Worm (Caenorhabditis elegans) whole organism, early embryonic: ENCODE measurements around the gene flp-9.

Experiments used
- B0310.2 ChIP-seq: sonication (generic microtip); optimal IDR thresholded peaks from 2 replicates; lab custom pipeline; 2016; ENCODE audit warnings: mild to moderate bottlenecking, missing genetic modification characterization, missing compliant biosample characterization
- F13C5.2 ChIP-seq: sonication (generic microtip); optimal IDR thresholded peaks from 2 replicates; lab custom pipeline; 2017; ENCODE audit warnings: mild to moderate bottlenecking, missing genetic modification characterization, inconsistent platforms, missing compliant biosample characterization
- aly-1 ChIP-seq: sonication (generic microtip); optimal IDR thresholded peaks from 2 replicates; lab custom pipeline; 2016; ENCODE audit warnings: missing genetic modification characterization, missing compliant biosample characterization
- ama-1 ChIP-seq: fragments of 150-350 bp; optimal IDR thresholded peaks from 2 replicates; lab custom pipeline; 2014
- ceh-13 ChIP-seq: fragments of 200-800 bp; sonication (Bioruptor generic); optimal IDR thresholded peaks from 2 replicates; lab custom pipeline; 2018; ENCODE audit warnings: mild to moderate bottlenecking, missing genetic modification characterization, missing compliant biosample characterization
- ceh-36 ChIP-seq: sonication (generic microtip); optimal IDR thresholded peaks from 2 replicates; lab custom pipeline; 2016; ENCODE audit warnings: missing genetic modification characterization, inconsistent platforms, missing compliant biosample characterization
- ets-7 ChIP-seq: sonication (generic microtip); optimal IDR thresholded peaks from 2 replicates; lab custom pipeline; 2016; ENCODE audit warnings: missing genotype, missing genetic modification characterization, missing compliant biosample characterization
- flt-1 ChIP-seq: fragments of 200-800 bp; sonication (Bioruptor generic); IDR thresholded peaks from 2 replicates; pipeline ENCODE4 v1.3.6; 2022; ENCODE audit warnings: missing genetic modification characterization, missing compliant biosample characterization
- hmbx-1 ChIP-seq: sonication (generic microtip); optimal IDR thresholded peaks from 2 replicates; lab custom pipeline; 2016; ENCODE audit warnings: mild to moderate bottlenecking, missing genetic modification characterization, missing compliant biosample characterization
- hmg-4 ChIP-seq: fragments of 200-800 bp; sonication (Bioruptor generic); optimal IDR thresholded peaks from 2 replicates; lab custom pipeline; 2018; ENCODE audit warnings: mild to moderate bottlenecking, missing genetic modification characterization, missing compliant biosample characterization
- hnd-1 ChIP-seq: sonication (generic microtip); optimal IDR thresholded peaks from 2 replicates; lab custom pipeline; 2016; ENCODE audit warnings: missing genetic modification characterization, missing compliant biosample characterization
- pes-1 ChIP-seq: fragments of 200-800 bp; sonication (Bioruptor generic); IDR thresholded peaks from 2 replicates; pipeline ENCODE4 v1.3.6; 2022; ENCODE audit warnings: missing genetic modification reagents, missing genetic modification characterization, missing compliant biosample characterization
- scrt-1 ChIP-seq: fragments of 200-800 bp; sonication (Bioruptor generic); IDR thresholded peaks from 2 replicates; pipeline ENCODE4 v1.3.6; 2022; ENCODE audit warnings: missing genetic modification characterization, missing compliant biosample characterization
- sea-1 ChIP-seq: fragments of 200-800 bp; sonication (Bioruptor generic); conservative IDR thresholded peaks from 2 replicates; pipeline ENCODE4 v1.3.6; 2022; ENCODE audit warnings: missing genetic modification characterization, missing compliant biosample characterization
- tbx-11 ChIP-seq: fragments of 200-800 bp; sonication (Bioruptor generic); IDR thresholded peaks from 2 replicates; pipeline ENCODE4 v1.3.6; 2022; ENCODE audit warnings: missing genetic modification characterization, missing compliant biosample characterization
- tbx-37 ChIP-seq: fragments of 200-800 bp; sonication (Bioruptor generic); conservative IDR thresholded peaks from 2 replicates; pipeline ENCODE4 v1.3.6; 2022; ENCODE audit warnings: missing genetic modification reagents, missing genetic modification characterization, missing compliant biosample characterization
- tra-4 ChIP-seq: sonication (generic microtip); optimal IDR thresholded peaks from 2 replicates; lab custom pipeline; 2017; ENCODE audit warnings: missing genetic modification characterization, missing compliant biosample characterization

The flp-9 gene

DNA sequence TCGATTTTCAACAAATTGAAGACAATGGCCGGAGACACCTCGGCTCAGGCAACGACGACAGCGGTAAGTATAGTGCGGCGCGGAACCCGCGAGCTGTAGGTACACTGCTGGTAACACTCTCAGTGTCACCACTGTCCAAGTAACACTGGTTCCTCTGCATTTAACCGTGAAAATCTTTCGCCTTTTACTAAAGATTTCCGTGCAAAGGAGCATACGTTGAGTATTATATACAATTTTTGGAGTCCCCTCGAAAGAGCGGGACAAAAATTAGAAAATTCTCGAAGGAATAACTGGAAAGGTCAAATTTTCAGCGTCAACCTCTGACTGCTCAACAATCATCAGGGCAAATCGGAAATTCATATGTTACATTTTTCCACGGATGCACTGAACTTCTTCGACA, 28.6 kb upstream of the flp-9 start:
- TF ChIP-seq ama-1 (lab: Kevin White, UChicago) (no peak), ets-7 (no peak), hmg-4 (GFP tag; lab: Kevin White, UChicago) (no peak), hmbx-1 (tag; lab: Kevin White, UChicago) (no peak), aly-1 (tag; lab: Kevin White, UChicago) (no peak), F13C5.2 (no peak), pes-1 (no peak), tbx-11 (GFP tag; lab: Robert Waterston, UW) (no peak), sea-1 (GFP tag; lab: Robert Waterston, UW) (no peak), hnd-1 (tag; lab: Kevin White, UChicago) (no peak), B0310.2 (tag; lab: Kevin White, UChicago) (no peak), scrt-1 (no peak), tra-4 (tag; lab: Kevin White, UChicago) (no peak)

DNA sequence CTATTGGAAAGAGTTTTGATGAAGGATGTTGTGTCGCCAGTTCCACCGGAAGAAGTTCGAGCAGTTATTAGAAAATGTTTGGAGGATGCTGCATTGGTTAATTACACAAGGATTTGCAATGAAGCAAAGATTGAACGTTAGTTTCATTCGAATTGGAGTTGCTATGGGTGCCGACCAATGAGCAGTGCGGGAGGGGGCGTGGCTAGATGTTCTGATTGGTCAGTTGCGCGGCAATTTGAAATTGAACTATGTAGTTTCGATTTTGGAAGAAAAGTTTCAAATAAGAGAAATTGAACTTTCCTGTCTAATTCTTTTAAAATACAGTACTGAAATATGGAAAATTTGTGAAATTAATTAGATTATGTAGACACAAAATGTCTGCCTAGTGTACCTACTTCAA, 25.8 kb upstream of the flp-9 start:
- no peak for TF ChIP-seq hnd-1 (tag; lab: Kevin White, UChicago)
- no peak for TF ChIP-seq tbx-37 (GFP tag; lab: Robert Waterston, UW)
- TF ChIP-seq scrt-1, result no peak
- TF ChIP-seq B0310.2 (tag; lab: Kevin White, UChicago), result no peak
- no peak for TF ChIP-seq hmbx-1 (tag; lab: Kevin White, UChicago)

DNA sequence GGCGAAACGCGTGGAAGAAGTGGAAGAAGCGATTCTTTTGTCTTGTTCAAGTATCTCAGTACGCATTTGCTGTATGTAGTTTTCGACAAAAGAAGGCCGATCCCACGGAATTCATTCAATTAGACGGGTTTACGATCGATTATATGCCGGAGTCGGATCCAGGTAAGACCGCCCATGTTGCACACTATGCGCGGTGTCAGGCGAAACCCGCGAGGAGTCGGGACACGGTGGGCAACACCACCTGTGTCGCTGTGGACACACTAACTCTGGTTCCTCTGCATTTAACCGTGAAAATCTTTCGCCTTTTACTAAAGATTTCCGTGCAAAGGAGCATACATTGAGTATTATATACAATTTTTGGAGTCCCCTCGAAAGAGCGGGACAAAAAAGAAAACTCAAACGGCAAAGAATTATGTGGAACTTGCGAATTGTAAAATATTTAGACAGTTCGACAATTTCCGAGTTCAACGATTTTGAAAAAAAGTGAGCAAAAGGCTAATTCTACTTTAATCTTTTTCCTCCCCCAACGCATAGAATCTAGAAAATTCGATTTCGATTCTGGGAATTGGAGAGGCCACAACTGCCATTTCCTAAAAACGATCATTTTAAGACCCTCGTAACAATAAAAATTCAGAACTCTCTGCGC, 24.6 kb upstream of the flp-9 start:
- TF ChIP-seq sea-1 (GFP tag; lab: Robert Waterston, UW) (0 out of 2 replicates have a peak, but pooled peaks have one; percentile 40), hmbx-1 (tag; lab: Kevin White, UChicago) (no peak)

DNA sequence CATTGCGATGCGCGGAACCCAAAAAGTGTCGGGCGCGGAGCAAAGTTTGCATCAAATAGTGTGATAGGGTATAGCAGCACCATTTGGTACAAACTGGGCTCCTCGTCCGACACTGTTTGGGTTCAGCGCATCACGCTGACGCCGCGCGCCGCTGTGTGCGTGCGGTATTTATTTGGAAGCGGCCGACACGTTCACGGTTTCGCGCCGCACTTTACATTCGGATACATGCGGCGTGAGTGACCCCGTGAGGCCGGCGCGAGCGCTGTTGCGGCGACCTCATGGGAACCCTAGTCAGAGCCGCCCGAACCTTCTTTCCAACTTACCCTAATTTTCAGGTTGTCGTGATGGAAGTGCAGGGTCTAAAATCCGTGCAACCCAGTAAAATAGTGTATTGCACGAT, 23.6 kb upstream of the flp-9 start:
- TF ChIP-seq scrt-1 (no peak), flt-1 (no peak), ama-1 (lab: Kevin White, UChicago) (no peak), pes-1 (no peak), F13C5.2 (no peak), ceh-36 (tag; lab: Kevin White, UChicago) (no peak), B0310.2 (tag; lab: Kevin White, UChicago) (no peak)

DNA sequence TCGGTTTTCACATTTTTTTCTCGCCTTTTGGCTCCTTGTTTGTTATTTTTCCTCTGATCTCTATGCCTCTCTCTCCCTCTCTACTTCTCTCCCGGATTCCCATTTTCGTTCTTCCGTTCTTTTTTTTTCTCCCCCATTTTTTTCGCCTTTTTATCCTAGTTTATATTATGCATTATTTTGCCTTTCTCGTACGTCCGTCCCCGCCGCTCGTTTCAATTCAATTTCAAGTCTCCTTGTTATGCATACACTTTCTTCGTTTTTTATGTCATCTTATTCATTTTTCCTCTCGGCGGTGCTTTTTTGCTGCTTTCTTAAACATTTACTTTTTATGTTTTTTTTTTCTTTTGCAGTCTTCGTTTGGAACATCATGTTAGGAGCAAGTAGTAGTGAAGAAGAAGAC, 16.1 kb upstream of the flp-9 start, which contains the start of gene unc-31:
Gene unc-31 (plus strand): TSS at position 349 of the 400 bp plus-strand sequence.
- TF ChIP-seq hnd-1 (tag; lab: Kevin White, UChicago) (no peak), scrt-1 (no peak), sea-1 (GFP tag; lab: Robert Waterston, UW) (no peak), ets-7 (no peak), B0310.2 (tag; lab: Kevin White, UChicago) (no peak), tra-4 (tag; lab: Kevin White, UChicago) (no peak), ceh-13 (GFP tag; lab: Kevin White, UChicago) (no peak), tbx-37 (GFP tag; lab: Robert Waterston, UW) (no peak), hmg-4 (GFP tag; lab: Kevin White, UChicago) (no peak), pes-1 (no peak), aly-1 (tag; lab: Kevin White, UChicago) (no peak), F13C5.2 (no peak), ceh-36 (tag; lab: Kevin White, UChicago) (no peak), hmbx-1 (tag; lab: Kevin White, UChicago) (no peak), tbx-11 (GFP tag; lab: Robert Waterston, UW) (no peak), flt-1 (no peak), ama-1 (lab: Kevin White, UChicago) (no peak)

DNA sequence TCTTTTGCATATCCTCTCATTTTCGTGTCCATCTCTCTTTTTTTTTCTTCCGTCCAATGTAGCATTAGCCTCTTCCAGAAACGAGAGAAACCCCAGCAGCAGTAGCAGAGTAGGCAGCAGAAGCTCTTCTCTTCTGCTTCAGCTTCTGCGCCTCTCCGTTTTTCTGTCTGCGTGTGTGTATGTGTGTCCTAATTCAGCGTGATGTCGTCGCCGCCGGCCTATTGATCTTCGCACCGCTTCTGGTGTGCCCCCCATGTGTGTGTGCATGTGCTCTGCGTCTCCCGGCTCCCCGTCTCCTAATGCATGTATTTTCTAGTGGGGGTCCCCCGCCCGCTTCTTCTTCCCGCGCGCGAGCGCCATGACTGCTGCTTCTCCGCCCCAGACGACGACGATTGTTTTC, 14.0 kb upstream of the flp-9 start:
- no peak for TF ChIP-seq F13C5.2
- TF ChIP-seq B0310.2 (tag; lab: Kevin White, UChicago), result no peak
- TF ChIP-seq ceh-36 (tag; lab: Kevin White, UChicago), result no peak
- no peak for TF ChIP-seq flt-1
- no peak for TF ChIP-seq hnd-1 (tag; lab: Kevin White, UChicago)
- no peak for TF ChIP-seq sea-1 (GFP tag; lab: Robert Waterston, UW)
- TF ChIP-seq hmg-4 (GFP tag; lab: Kevin White, UChicago), result no peak

DNA sequence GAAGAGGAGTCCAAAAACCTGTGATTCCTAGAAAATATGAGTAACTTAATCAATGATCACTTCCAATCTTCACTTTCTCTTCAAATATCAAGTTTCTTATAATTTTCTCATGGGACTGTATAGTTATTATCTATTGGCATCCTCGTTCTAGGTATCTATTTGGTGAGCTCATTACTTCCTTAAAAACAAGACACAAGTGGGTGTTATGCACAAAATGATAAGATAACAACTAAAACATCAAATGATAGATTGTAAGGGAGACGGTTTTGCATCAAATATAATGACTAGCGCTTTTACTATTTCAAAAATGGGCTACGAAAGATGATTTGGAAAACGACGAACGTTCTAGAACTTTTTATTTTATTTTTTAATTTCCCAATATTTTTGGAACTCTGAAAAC, 7.7 kb upstream of the flp-9 start, which contains the start of gene ZK897.10:
Gene ZK897.10 (plus strand): TSS at position 285 of the 400 bp plus-strand sequence.
- TF ChIP-seq hmbx-1 (tag; lab: Kevin White, UChicago) (no peak), B0310.2 (tag; lab: Kevin White, UChicago) (no peak), hmg-4 (GFP tag; lab: Kevin White, UChicago) (no peak), tbx-11 (GFP tag; lab: Robert Waterston, UW) (no peak), aly-1 (tag; lab: Kevin White, UChicago) (no peak), tra-4 (tag; lab: Kevin White, UChicago) (no peak)

DNA sequence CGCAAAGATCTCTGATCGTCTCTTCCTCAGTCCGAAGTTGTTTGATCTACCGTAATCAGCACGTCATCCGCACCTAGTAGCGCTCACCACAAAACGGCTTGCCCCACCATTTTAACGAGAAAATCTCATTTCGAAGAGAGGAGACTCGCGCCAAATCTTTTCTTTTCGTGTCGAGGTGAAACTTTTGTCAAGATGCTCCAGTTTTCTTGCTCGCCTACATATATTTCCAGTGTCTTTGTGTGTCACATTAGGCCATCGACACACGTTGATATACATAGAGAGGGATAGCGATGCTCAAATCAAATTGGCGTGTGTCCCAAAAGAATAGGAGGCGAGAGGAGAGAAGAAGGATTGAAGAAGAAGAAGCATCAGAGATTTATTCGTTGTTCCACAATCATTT, 5.4 kb upstream of the flp-9 start:
- TF ChIP-seq ceh-13 (GFP tag; lab: Kevin White, UChicago) (no peak), sea-1 (GFP tag; lab: Robert Waterston, UW) (no peak), ama-1 (lab: Kevin White, UChicago) (no peak), pes-1 (no peak), hnd-1 (tag; lab: Kevin White, UChicago) (no peak)
